Worm (Caenorhabditis elegans) whole organism, late embryonic: Measurements from ENCODE around the gene Y5H2B.3.

Experiments
- C08G9.2 ChIP-seq: sonication (generic microtip); optimal IDR thresholded peaks from 2 replicates; lab custom pipeline; 2016; ENCODE audit warnings: mild to moderate bottlenecking, missing genetic modification characterization, moderate library complexity, missing compliant biosample characterization
- C38D4.7 ChIP-seq: fragments of 200-800 bp; sonication (Bioruptor generic); optimal IDR thresholded peaks from 2 replicates; lab custom pipeline; 2018; ENCODE audit warnings: mild to moderate bottlenecking, missing genetic modification characterization, moderate library complexity, missing compliant biosample characterization
- K09A11.1 ChIP-seq: sonication (generic microtip); optimal IDR thresholded peaks from 2 replicates; lab custom pipeline; 2017; ENCODE audit warnings: antibody characterized with exemption, mild to moderate bottlenecking, missing genetic modification characterization, missing compliant biosample characterization; ENCODE audit not compliant: insufficient read depth
- ama-1 ChIP-seq: fragments of 150-350 bp; optimal IDR thresholded peaks from 2 replicates; lab custom pipeline; 2014
- ceh-18 ChIP-seq: sonication (generic microtip); optimal IDR thresholded peaks from 2 replicates; lab custom pipeline; 2016; ENCODE audit warnings: missing genetic modification characterization, missing compliant biosample characterization
- ceh-19 ChIP-seq: fragments of 200-800 bp; sonication (Bioruptor generic); optimal IDR thresholded peaks from 2 replicates; lab custom pipeline; 2018; ENCODE audit warnings: mild to moderate bottlenecking, missing genetic modification characterization, missing compliant biosample characterization
- ceh-2 ChIP-seq: sonication (generic microtip); optimal IDR thresholded peaks from 2 replicates; lab custom pipeline; 2016; ENCODE audit warnings: missing genotype, missing genetic modification characterization, missing compliant biosample characterization
- ceh-30 ChIP-seq: fragments of 150-350 bp; optimal IDR thresholded peaks from 2 replicates; lab custom pipeline; 2014; ENCODE audit warnings: missing biosample characterization, missing genetic modification characterization
- ceh-34 ChIP-seq: sonication (generic microtip); optimal IDR thresholded peaks from 2 replicates; lab custom pipeline; 2016; ENCODE audit warnings: mild to moderate bottlenecking, missing genetic modification characterization, missing compliant biosample characterization
- ets-4 ChIP-seq: sonication (generic microtip); optimal IDR thresholded peaks from 2 replicates; lab custom pipeline; 2016; ENCODE audit warnings: missing genetic modification characterization, missing compliant biosample characterization
- fkh-10 ChIP-seq: fragments of 150-350 bp; optimal IDR thresholded peaks from 2 replicates; lab custom pipeline; 2014; ENCODE audit warnings: missing biosample characterization, missing genetic modification reagents, missing genetic modification characterization
- fkh-6 ChIP-seq: sonication (generic microtip); optimal IDR thresholded peaks from 2 replicates; lab custom pipeline; 2016; ENCODE audit warnings: missing genetic modification characterization, missing compliant biosample characterization
- hlh-30 ChIP-seq: sonication (generic microtip); optimal IDR thresholded peaks from 2 replicates; lab custom pipeline; 2017; ENCODE audit warnings: antibody characterized with exemption, missing genetic modification characterization, missing compliant biosample characterization; ENCODE audit not compliant: insufficient read depth
- hlh-8 ChIP-seq: sonication (generic microtip); optimal IDR thresholded peaks from 2 replicates; lab custom pipeline; 2016; ENCODE audit warnings: missing genotype, missing genetic modification characterization, missing compliant biosample characterization
- lin-11 ChIP-seq: fragments of 200-800 bp; sonication (Bioruptor generic); optimal IDR thresholded peaks from 2 replicates; lab custom pipeline; 2018; ENCODE audit warnings: mild to moderate bottlenecking, missing genetic modification characterization, missing compliant biosample characterization
- mec-3 ChIP-seq: sonication (generic microtip); optimal IDR thresholded peaks from 2 replicates; lab custom pipeline; 2016; ENCODE audit warnings: borderline replicate concordance, missing genetic modification characterization, missing compliant biosample characterization
- nfya-1 ChIP-seq: sonication (generic microtip); optimal IDR thresholded peaks from 2 replicates; lab custom pipeline; 2017; ENCODE audit warnings: missing genetic modification characterization, mild to moderate bottlenecking, missing compliant biosample characterization, antibody characterized with exemption, moderate library complexity
- nhr-11 ChIP-seq: fragments of 150-350 bp; optimal IDR thresholded peaks from 2 replicates; lab custom pipeline; 2014; ENCODE audit warnings: missing biosample characterization, missing genetic modification characterization
- odd-2 ChIP-seq: sonication (generic microtip); optimal IDR thresholded peaks from 2 replicates; lab custom pipeline; 2017; ENCODE audit warnings: antibody characterized with exemption, mild to moderate bottlenecking, missing genetic modification characterization, missing compliant biosample characterization
- pag-3 ChIP-seq: sonication (generic microtip); optimal IDR thresholded peaks from 2 replicates; lab custom pipeline; 2016; ENCODE audit warnings: missing compliant biosample characterization, missing genetic modification characterization, borderline replicate concordance
- pat-9 ChIP-seq: fragments of 200-800 bp; sonication (Bioruptor generic); optimal IDR thresholded peaks from 2 replicates; lab custom pipeline; 2018; ENCODE audit warnings: mild to moderate bottlenecking, missing genetic modification characterization, moderate library complexity, missing compliant biosample characterization
- pax-1 ChIP-seq: fragments of 150-350 bp; optimal IDR thresholded peaks from 2 replicates; lab custom pipeline; 2014; ENCODE audit warnings: missing biosample characterization, missing genetic modification characterization
- pha-2 ChIP-seq: sonication (generic microtip); optimal IDR thresholded peaks from 2 replicates; lab custom pipeline; 2017; ENCODE audit warnings: mild to moderate bottlenecking, missing genetic modification characterization, missing compliant biosample characterization
- pqm-1 ChIP-seq: sonication (generic microtip); optimal IDR thresholded peaks from 2 replicates; lab custom pipeline; 2016; ENCODE audit warnings: missing genetic modification characterization, missing compliant biosample characterization
- ref-2 ChIP-seq: sonication (generic microtip); optimal IDR thresholded peaks from 2 replicates; lab custom pipeline; 2016; ENCODE audit warnings: missing genetic modification characterization, missing compliant biosample characterization
- rnt-1 ChIP-seq: sonication (generic microtip); optimal IDR thresholded peaks from 2 replicates; lab custom pipeline; 2016; ENCODE audit warnings: missing genetic modification characterization, missing compliant biosample characterization
- sox-2 ChIP-seq: fragments of 200-800 bp; sonication (Bioruptor generic); IDR thresholded peaks from 2 replicates; pipeline ENCODE4 v1.3.6; 2022; ENCODE audit warnings: missing genetic modification reagents, missing genetic modification characterization, missing compliant biosample characterization
- sox-4 ChIP-seq: sonication (generic microtip); optimal IDR thresholded peaks from 2 replicates; lab custom pipeline; 2017; ENCODE audit warnings: mild to moderate bottlenecking, missing genetic modification characterization, inconsistent platforms, missing compliant biosample characterization
- unc-3 ChIP-seq, 2 experiments: fragments of 200-800 bp in 1 of 2; sonication (Bioruptor generic) in 1 of 2; sonication (generic microtip) in 1 of 2; conservative IDR thresholded peaks in 1 of 2; optimal IDR thresholded peaks in 1 of 2; 2 replicates each; pipeline versions ENCODE4 v1.3.6 to Lab custom; 2016 to 2022; ENCODE audit warnings: missing compliant biosample characterization in 2 of 2, missing genetic modification characterization in 2 of 2, missing genetic modification reagents in 1 of 2
- unc-42 ChIP-seq: sonication (generic microtip); optimal IDR thresholded peaks from 2 replicates; lab custom pipeline; 2016; ENCODE audit warnings: missing genotype, missing genetic modification characterization, missing compliant biosample characterization
- unc-55 ChIP-seq: sonication (generic microtip); optimal IDR thresholded peaks from 2 replicates; lab custom pipeline; 2017; ENCODE audit warnings: missing biosample characterization, missing genetic modification reagents, missing genetic modification characterization
- unc-86 ChIP-seq: sonication (generic microtip); optimal IDR thresholded peaks from 2 replicates; lab custom pipeline; 2016; ENCODE audit warnings: missing genetic modification characterization, missing compliant biosample characterization
- ztf-16 ChIP-seq: sonication (generic microtip); optimal IDR thresholded peaks from 2 replicates; lab custom pipeline; 2017; ENCODE audit warnings: missing genetic modification characterization, missing compliant biosample characterization

Y5H2B.3 gene

DNA sequence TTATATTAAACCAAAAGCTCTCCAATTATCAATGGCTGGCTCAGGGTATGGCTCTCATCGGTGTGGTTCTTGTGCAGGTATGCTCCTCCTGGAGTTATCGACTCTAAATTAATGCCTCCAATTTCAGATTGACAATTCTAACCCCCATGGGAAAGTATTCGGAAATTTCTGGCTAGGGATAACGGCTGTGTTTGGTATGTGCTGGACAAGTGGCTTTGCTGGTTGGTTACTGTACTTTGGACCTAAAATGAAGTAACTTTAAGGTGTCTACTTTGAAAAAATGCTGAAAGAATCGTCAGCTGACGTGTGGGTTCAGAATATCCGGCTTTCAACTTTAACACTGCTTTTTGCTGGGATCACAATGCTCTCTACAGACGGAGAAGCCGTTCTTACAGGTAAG is 28.8 kb downstream of the Y5H2B.3 start:
- TF ChIP-seq C38D4.7 (no peak), fkh-6 (tag; lab: Kevin White, UChicago) (no peak), ref-2 (tag; lab: Kevin White, UChicago) (no peak), pag-3 (tag; lab: Kevin White, UChicago) (no peak), unc-42 (no peak), mec-3 (tag; lab: Kevin White, UChicago) (no peak), ceh-18 (tag; lab: Kevin White, UChicago) (no peak), ztf-16 (tag; lab: Kevin White, UChicago) (no peak), pqm-1 (tag; lab: Kevin White, UChicago) (no peak), C08G9.2 (no peak), sox-4 (tag; lab: Kevin White, UChicago) (no peak)

DNA sequence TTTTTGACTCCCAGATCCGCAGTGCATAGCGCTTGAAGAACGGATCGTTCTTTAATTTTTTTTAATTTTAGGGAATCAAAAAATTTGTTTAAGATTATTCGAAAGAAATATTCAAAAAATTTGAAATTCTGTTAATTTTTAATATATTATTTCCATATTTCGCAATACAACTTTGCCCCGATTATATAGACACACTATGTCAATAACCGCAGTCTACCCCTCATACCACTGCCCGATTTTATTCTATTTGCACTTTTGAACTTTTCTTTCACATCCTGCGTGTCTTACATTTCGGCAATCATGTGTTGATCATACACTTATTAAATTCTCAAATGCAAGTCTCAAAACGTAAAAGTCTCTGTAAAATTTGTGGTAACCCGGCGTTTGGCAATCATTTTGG is 30.7 kb downstream of the Y5H2B.3 start, which contains the start of gene nhr-56:
TSS of gene nhr-56 (plus strand) at position 202 of the 400 bp plus-strand sequence.
- no peak for TF ChIP-seq pha-2 (tag; lab: Kevin White, UChicago)
- peak; percentile 22 for TF ChIP-seq hlh-30 (tag; lab: Kevin White, UChicago)
- TF ChIP-seq, all 69 proteins: peak for 1

DNA sequence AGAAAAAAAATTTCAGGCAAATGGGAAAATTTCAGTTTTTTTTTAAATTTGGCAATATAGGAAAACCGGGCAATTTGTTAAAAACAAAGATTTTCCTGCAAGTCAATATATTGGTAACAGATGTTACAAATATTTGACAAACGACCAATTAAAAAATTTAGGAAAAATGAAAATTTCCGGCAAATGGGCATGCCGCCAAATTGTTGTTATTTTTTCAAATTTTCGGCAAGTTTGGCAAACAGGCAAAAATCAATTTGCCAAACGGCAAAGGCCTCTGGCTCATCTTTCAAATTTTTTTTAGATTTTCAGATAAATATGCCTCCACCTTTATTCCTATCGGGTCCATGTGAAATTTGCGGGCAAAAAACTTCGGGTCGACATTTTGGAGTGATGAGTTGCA is 33.7 kb downstream of the Y5H2B.3 start, which contains the start of gene nhr-128:
TSS of gene nhr-128 (plus strand) at position 301 of the 400 bp plus-strand sequence.
- no peak for TF ChIP-seq unc-3 (GFP tag; conservative IDR thresholded peaks at IDR 0.05; lab: Robert Waterston, UW)
- no peak for TF ChIP-seq unc-3 (tag; optimal IDR thresholded peaks at IDR 0.05; lab: Kevin White, UChicago)
- no peak for TF ChIP-seq ceh-19 (GFP tag; lab: Kevin White, UChicago)
- no peak for TF ChIP-seq hlh-30 (tag; lab: Kevin White, UChicago)
- no peak for TF ChIP-seq pha-2 (tag; lab: Kevin White, UChicago)
- no peak for TF ChIP-seq pat-9 (tag; lab: Kevin White, UChicago)
- TF ChIP-seq mec-3 (tag; lab: Kevin White, UChicago), result no peak
- no peak for TF ChIP-seq fkh-10 (GFP tag; lab: Kevin White, UChicago)
- TF ChIP-seq unc-86 (tag; lab: Kevin White, UChicago), result no peak
- no peak for TF ChIP-seq sox-2 (GFP tag; lab: Robert Waterston, UW)
- no peak for TF ChIP-seq lin-11 (tag; lab: Kevin White, UChicago)
- TF ChIP-seq nhr-11 (tag; lab: Kevin White, UChicago), result no peak
- TF ChIP-seq, all 69 proteins: peak for 0

DNA sequence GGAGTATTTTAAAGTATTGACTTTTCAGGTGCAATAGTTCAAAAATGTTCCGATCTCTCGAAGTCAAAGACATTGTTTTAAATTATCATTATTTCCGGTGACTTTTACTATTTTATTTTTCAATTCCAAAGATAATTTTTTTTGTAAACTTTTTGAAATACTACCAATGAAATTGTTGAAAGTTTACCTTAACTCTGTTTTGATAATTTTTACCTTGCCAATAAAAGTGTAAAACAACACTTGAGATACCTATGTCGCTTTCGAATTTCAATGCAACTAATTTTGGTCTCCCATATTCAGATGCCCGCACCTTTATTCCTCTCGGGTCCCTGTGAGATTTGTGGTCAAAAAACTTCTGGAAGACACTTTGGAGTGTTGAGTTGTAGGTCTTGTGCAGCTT is 37.0 kb downstream of the Y5H2B.3 start, which contains the start of gene nhr-103:
TSS of gene nhr-103 (plus strand) at position 301 of the 400 bp plus-strand sequence.
- TF ChIP-seq rnt-1 (tag; lab: Kevin White, UChicago), result no peak
- TF ChIP-seq hlh-8 (tag; lab: Kevin White, UChicago), result no peak
- no peak for TF ChIP-seq nfya-1 (tag; lab: Kevin White, UChicago)
- TF ChIP-seq odd-2 (tag; lab: Kevin White, UChicago), result no peak
- no peak for TF ChIP-seq fkh-6 (tag; lab: Kevin White, UChicago)
- TF ChIP-seq unc-86 (tag; lab: Kevin White, UChicago), result no peak
- TF ChIP-seq ceh-2, result no peak
- TF ChIP-seq sox-2 (GFP tag; lab: Robert Waterston, UW), result no peak
- TF ChIP-seq ama-1 (lab: Kevin White, UChicago), result no peak

DNA sequence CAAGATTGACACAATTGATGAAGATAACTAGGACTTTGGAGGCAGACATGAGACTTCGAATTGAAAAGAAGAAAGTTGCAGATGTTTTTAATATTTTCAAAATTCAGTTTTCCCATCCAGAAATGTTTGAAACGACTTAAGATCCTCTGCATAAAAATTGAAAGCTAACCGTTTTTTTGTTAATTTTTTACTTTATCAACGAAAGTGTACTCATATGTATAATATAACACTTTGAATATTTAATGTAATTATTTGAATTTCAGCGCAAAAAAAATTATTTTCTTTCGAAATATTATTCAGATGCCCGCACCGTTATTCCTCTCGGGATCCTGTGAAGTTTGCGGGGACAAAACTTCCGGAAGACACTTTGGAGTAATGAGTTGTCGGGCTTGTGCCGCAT is 38.8 kb downstream of the Y5H2B.3 start, which contains the start of gene nhr-18:
TSS of gene nhr-18 (plus strand) at position 301 of the 400 bp plus-strand sequence.
- TF ChIP-seq unc-55 (GFP tag; lab: Kevin White, UChicago), result no peak
- TF ChIP-seq K09A11.1 (tag; lab: Kevin White, UChicago), result no peak

DNA sequence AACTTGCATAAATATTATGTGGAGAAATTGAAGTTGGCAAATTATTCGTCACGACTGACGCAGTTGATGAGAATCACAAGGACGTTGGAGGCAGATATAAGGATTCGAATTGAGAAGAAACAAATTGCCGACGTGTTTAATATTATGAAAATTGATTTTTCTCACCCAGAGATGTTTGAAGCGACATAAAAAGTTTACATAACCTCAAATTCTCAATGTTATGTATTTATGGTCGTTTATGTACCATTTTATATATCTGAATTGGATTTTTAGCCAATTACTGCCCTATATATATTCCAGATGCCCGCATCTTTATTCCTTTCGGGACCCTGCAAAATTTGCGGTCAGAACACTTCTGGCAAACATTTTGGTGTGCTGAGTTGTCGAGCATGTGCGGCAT is 40.7 kb downstream of the Y5H2B.3 start, which contains the start of gene nhr-126:
TSS of gene nhr-126 (plus strand) at position 301 of the 400 bp plus-strand sequence.
- TF ChIP-seq ceh-30, result no peak
- TF ChIP-seq nhr-11 (tag; lab: Kevin White, UChicago), result no peak
- TF ChIP-seq ets-4 (tag; lab: Kevin White, UChicago), result no peak
- TF ChIP-seq ceh-34 (tag; lab: Kevin White, UChicago), result no peak
- TF ChIP-seq pax-1, result no peak
